Worm (Caenorhabditis elegans) whole organism, L1 larva: ENCODE results near the gene ccpp-6.

Experiments used
- C04F5.9 ChIP-seq: sonication (generic microtip); optimal IDR thresholded peaks from 2 replicates; lab custom pipeline; 2016; ENCODE audit warnings: missing genetic modification characterization, missing compliant biosample characterization
- C16A3.4 ChIP-seq: fragments of 150-350 bp; optimal IDR thresholded peaks from 2 replicates; lab custom pipeline; 2014; ENCODE audit warnings: missing biosample characterization, missing genetic modification characterization
- C34B4.2 ChIP-seq: sonication (generic microtip); optimal IDR thresholded peaks from 2 replicates; lab custom pipeline; 2017; ENCODE audit warnings: mild to moderate bottlenecking, missing genetic modification characterization, missing compliant biosample characterization
- F16B12.6 ChIP-seq: fragments of 150-350 bp; optimal IDR thresholded peaks from 2 replicates; lab custom pipeline; 2014; ENCODE audit warnings: missing biosample characterization, missing genetic modification characterization
- Y116A8C.19 ChIP-seq: sonication (generic microtip); optimal IDR thresholded peaks from 2 replicates; lab custom pipeline; 2016; ENCODE audit warnings: missing compliant biosample characterization, missing genetic modification characterization, borderline replicate concordance
- ceh-82 ChIP-seq, 3 experiments: fragments of 150-350 bp in 1 of 3; sonication (generic microtip) in 2 of 3; optimal IDR thresholded peaks; 2 replicates each; lab custom pipeline; 2014 to 2017; ENCODE audit warnings: missing biosample characterization in 3 of 3, missing genetic modification characterization in 3 of 3
- ceh-88 ChIP-seq: fragments of 200-800 bp; sonication (Bioruptor generic); IDR thresholded peaks from 2 replicates; pipeline ENCODE4 v1.3.6; 2022; ENCODE audit warnings: missing genetic modification characterization, missing compliant biosample characterization
- ceh-90 ChIP-seq: sonication (generic microtip); optimal IDR thresholded peaks from 2 replicates; lab custom pipeline; 2016; ENCODE audit warnings: missing genetic modification characterization, missing compliant biosample characterization
- ces-1 ChIP-seq: fragments of 150-350 bp; optimal IDR thresholded peaks from 2 replicates; lab custom pipeline; 2014; ENCODE audit warnings: missing biosample characterization, missing genetic modification reagents, missing genetic modification characterization
- dsc-1 ChIP-seq: sonication (generic microtip); optimal IDR thresholded peaks from 2 replicates; lab custom pipeline; 2016; ENCODE audit warnings: mild to moderate bottlenecking, missing genetic modification characterization, missing compliant biosample characterization
- efl-1 ChIP-seq, 4 experiments: fragments of 150-350 bp; optimal IDR thresholded peaks in 3 of 4; peaks in 1 of 4; 1 replicate in 1 of 4; 2 replicates in 3 of 4; lab custom pipeline; 2014; ENCODE audit warnings: missing biosample characterization in 2 of 4, missing genetic modification characterization in 2 of 4, missing genetic modification reagents in 2 of 4
- egl-13 ChIP-seq: sonication (generic microtip); optimal IDR thresholded peaks from 2 replicates; lab custom pipeline; 2016; ENCODE audit warnings: missing genotype, missing genetic modification reagents, missing genetic modification characterization, missing compliant biosample characterization
- egl-27 ChIP-seq, 2 experiments: fragments of 150-350 bp in 1 of 2; sonication (generic microtip); optimal IDR thresholded peaks; 3 replicates each; lab custom pipeline; 2017 to 2018; ENCODE audit warnings: missing biosample characterization in 2 of 2, missing genetic modification characterization in 2 of 2, missing genetic modification reagents in 2 of 2
- elt-2 ChIP-seq: sonication (generic microtip); optimal IDR thresholded peaks from 2 replicates; lab custom pipeline; 2016; ENCODE audit warnings: missing genetic modification characterization, mild to moderate bottlenecking, inconsistent platforms, missing compliant biosample characterization, missing genetic modification reagents
- fkh-10 ChIP-seq: sonication (generic microtip); optimal IDR thresholded peaks from 2 replicates; lab custom pipeline; 2017; ENCODE audit warnings: missing biosample characterization, missing genetic modification reagents, missing genetic modification characterization
- fkh-4 ChIP-seq: sonication (generic microtip); optimal IDR thresholded peaks from 2 replicates; lab custom pipeline; 2016; ENCODE audit warnings: missing compliant biosample characterization, missing genetic modification characterization, borderline replicate concordance
- fos-1 ChIP-seq: fragments of 150-350 bp; optimal IDR thresholded peaks from 2 replicates; lab custom pipeline; 2014; ENCODE audit warnings: missing biosample characterization, missing genetic modification characterization
- hpl-2 ChIP-seq: fragments of 150-350 bp; optimal IDR thresholded peaks from 2 replicates; lab custom pipeline; 2014; ENCODE audit warnings: missing biosample characterization, missing genetic modification reagents, missing genetic modification characterization
- irx-1 ChIP-seq: sonication (generic microtip); optimal IDR thresholded peaks from 2 replicates; lab custom pipeline; 2016; ENCODE audit warnings: missing genetic modification characterization, missing compliant biosample characterization
- jun-1 ChIP-seq: fragments of 150-350 bp; optimal IDR thresholded peaks from 2 replicates; lab custom pipeline; 2014; ENCODE audit warnings: missing biosample characterization, missing genetic modification reagents, missing genetic modification characterization
- lin-14 ChIP-seq: fragments of 200-800 bp; sonication (Bioruptor generic); optimal IDR thresholded peaks from 2 replicates; lab custom pipeline; 2018; ENCODE audit warnings: mild to moderate bottlenecking, missing genetic modification characterization, moderate library complexity, missing compliant biosample characterization
- lin-35 ChIP-seq, 2 experiments: fragments of 150-350 bp; optimal IDR thresholded peaks; 2 replicates each; lab custom pipeline; 2014; ENCODE audit warnings: missing biosample characterization in 2 of 2, missing genetic modification characterization in 2 of 2, missing genetic modification reagents in 2 of 2
- lin-39 ChIP-seq: fragments of 150-350 bp; optimal IDR thresholded peaks from 2 replicates; lab custom pipeline; 2014; ENCODE audit warnings: missing biosample characterization, missing genetic modification reagents, missing genetic modification characterization
- mdl-1 ChIP-seq, 2 experiments: fragments of 150-350 bp; optimal IDR thresholded peaks; 2 replicates each; lab custom pipeline; 2014 to 2017; ENCODE audit warnings: missing biosample characterization in 2 of 2, missing genetic modification characterization in 2 of 2, inconsistent platforms in 1 of 2
- mef-2 ChIP-seq: fragments of 150-350 bp; optimal IDR thresholded peaks from 2 replicates; lab custom pipeline; 2014; ENCODE audit warnings: missing biosample characterization, missing genetic modification characterization
- mep-1 ChIP-seq: fragments of 150-350 bp; optimal IDR thresholded peaks from 2 replicates; lab custom pipeline; 2014; ENCODE audit warnings: missing biosample characterization, missing genetic modification characterization
- nhr-12 ChIP-seq: sonication (generic microtip); optimal IDR thresholded peaks from 2 replicates; lab custom pipeline; 2017; ENCODE audit warnings: missing biosample characterization, missing genetic modification characterization
- nhr-19 ChIP-seq: fragments of 200-800 bp; sonication (Bioruptor generic); conservative IDR thresholded peaks from 2 replicates; pipeline ENCODE4 v1.3.6; 2022; ENCODE audit warnings: missing genetic modification characterization, missing compliant biosample characterization
- nhr-20 ChIP-seq: sonication (generic microtip); optimal IDR thresholded peaks from 2 replicates; lab custom pipeline; 2016; ENCODE audit warnings: mild to moderate bottlenecking, missing genetic modification characterization, missing compliant biosample characterization
- nhr-28 ChIP-seq: fragments of 150-350 bp; optimal IDR thresholded peaks from 2 replicates; lab custom pipeline; 2014; ENCODE audit warnings: missing biosample characterization, missing genetic modification characterization
- nhr-84 ChIP-seq: sonication (generic microtip); optimal IDR thresholded peaks from 2 replicates; lab custom pipeline; 2017; ENCODE audit warnings: missing biosample characterization, missing genetic modification characterization
- nhr-90 ChIP-seq: sonication (generic microtip); optimal IDR thresholded peaks from 2 replicates; lab custom pipeline; 2016; ENCODE audit warnings: mild to moderate bottlenecking, missing genetic modification characterization, missing compliant biosample characterization; ENCODE audit not compliant: poor library complexity
- pag-3 ChIP-seq: sonication (generic microtip); optimal IDR thresholded peaks from 2 replicates; lab custom pipeline; 2017; ENCODE audit warnings: missing genetic modification characterization, mild to moderate bottlenecking, missing compliant biosample characterization, antibody characterized with exemption, borderline replicate concordance; ENCODE audit not compliant: insufficient read depth
- pqm-1 ChIP-seq: sonication (generic microtip); optimal IDR thresholded peaks from 3 replicates; lab custom pipeline; 2017; ENCODE audit warnings: missing biosample characterization, missing genetic modification characterization
- rnt-1 ChIP-seq: sonication (generic microtip); optimal IDR thresholded peaks from 2 replicates; lab custom pipeline; 2016; ENCODE audit warnings: mild to moderate bottlenecking, missing genetic modification characterization, moderate library complexity, missing compliant biosample characterization
- snpc-4 ChIP-seq: fragments of 150-350 bp; optimal IDR thresholded peaks from 2 replicates; lab custom pipeline; 2014; ENCODE audit warnings: missing biosample characterization, missing genetic modification characterization
- sox-4 ChIP-seq: sonication (generic microtip); optimal IDR thresholded peaks from 2 replicates; lab custom pipeline; 2016; ENCODE audit warnings: missing genetic modification characterization, missing compliant biosample characterization
- sup-37 ChIP-seq: fragments of 200-800 bp; sonication (Bioruptor generic); optimal IDR thresholded peaks from 2 replicates; lab custom pipeline; 2018; ENCODE audit warnings: mild to moderate bottlenecking, missing genetic modification characterization, missing compliant biosample characterization
- unc-62 ChIP-seq: fragments of 150-350 bp; optimal IDR thresholded peaks from 2 replicates; lab custom pipeline; 2014; ENCODE audit warnings: missing biosample characterization, missing genetic modification reagents, missing genetic modification characterization
- unc-86 ChIP-seq: sonication (generic microtip); optimal IDR thresholded peaks from 2 replicates; lab custom pipeline; 2016; ENCODE audit warnings: missing genetic modification characterization, missing compliant biosample characterization
- unc-98 ChIP-seq: fragments of 200-800 bp; sonication (Bioruptor generic); IDR thresholded peaks from 2 replicates; pipeline ENCODE4 v1.3.6; 2022; ENCODE audit warnings: missing genetic modification characterization, missing compliant biosample characterization
- zip-4 ChIP-seq: fragments of 200-800 bp; sonication (Bioruptor generic); optimal IDR thresholded peaks from 2 replicates; lab custom pipeline; 2018; ENCODE audit warnings: mild to moderate bottlenecking, missing genetic modification characterization, moderate library complexity, missing compliant biosample characterization
- ztf-4 ChIP-seq: fragments of 150-350 bp; optimal IDR thresholded peaks from 2 replicates; lab custom pipeline; 2014; ENCODE audit warnings: missing biosample characterization, missing genetic modification characterization

ccpp-6 gene

DNA sequence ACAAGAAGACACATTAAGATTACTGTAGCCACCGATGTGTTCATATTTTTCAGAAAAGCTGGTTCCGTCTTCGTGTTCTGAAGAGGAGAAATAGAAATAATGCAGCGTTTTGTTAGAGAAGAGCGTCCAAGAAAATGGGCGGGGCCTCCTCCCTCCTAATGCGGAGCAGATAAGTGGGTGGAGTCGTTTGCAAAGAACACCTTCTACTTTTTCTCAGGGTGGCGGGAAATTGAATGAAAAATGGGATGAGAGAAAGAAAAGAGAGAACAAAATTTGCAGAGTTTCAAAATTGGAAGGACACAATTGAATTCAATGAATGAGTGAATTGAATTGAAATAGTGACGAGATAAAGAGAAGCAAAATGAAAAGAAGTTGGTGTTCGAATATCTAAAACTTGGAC lies 21.5 kb downstream of the ccpp-6 start, which contains the start of gene F09E5.16:
Gene F09E5.16 (minus strand): TSS at position 101 of the 400 bp plus-strand sequence.
- TF ChIP-seq lin-14 (peak; percentile 9), fkh-4 (tag; lab: Kevin White, UChicago) (no peak)
- TF ChIP-seq, all 84 proteins: peak for 1

DNA sequence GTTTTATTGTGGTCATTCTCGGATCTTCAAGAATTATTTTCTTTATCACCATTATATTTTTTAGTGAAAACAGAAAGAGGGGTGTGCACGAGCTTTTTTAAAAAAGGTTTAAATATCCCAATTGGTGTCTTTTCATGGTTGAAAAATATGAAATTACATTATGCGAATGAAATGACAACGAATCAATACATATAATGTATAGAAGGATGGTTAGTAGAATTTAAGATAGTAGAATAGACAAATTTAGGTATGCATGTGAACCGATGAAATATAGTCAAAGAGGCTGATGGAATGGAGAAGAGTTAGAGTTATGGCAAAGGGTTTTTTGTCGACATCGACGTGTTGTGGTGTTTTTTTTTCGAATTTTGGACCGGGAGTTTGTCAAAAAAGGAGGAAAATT lies 22.6 kb downstream of the ccpp-6 start:
- TF ChIP-seq lin-14 (no peak), nhr-84 (tag; lab: Kevin White, UChicago) (no peak), ces-1 (no peak), egl-13 (tag; lab: Kevin White, UChicago) (no peak), hpl-2 (GFP tag; lab: Kevin White, UChicago) (no peak), snpc-4 (no peak), nhr-12 (tag; lab: Kevin White, UChicago) (no peak), nhr-90 (no peak), F16B12.6 (tag; lab: Kevin White, UChicago) (no peak), pqm-1 (tag; lab: Kevin White, UChicago) (no peak)

DNA sequence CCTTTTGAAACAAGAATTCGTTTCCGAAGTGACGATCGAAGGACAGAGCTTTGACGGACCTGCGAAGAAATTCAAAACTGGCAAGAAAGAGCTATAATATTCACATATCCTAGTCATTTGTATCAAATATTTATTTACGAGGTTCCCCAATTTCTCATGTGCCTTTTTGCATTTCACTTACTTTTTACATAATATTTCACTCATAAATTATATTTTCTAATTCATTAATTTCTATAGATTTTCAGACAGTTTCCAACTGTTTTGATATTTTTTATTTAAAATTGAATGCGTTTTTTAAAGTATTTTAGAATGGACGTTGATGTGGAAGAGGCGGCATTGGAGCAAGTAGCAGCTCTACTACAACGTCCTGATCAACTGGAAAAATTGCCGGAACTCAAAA lies 27.9 kb downstream of the ccpp-6 start, which contains the start of gene sec-6:
Gene sec-6 (plus strand): TSS at position 301 of the 400 bp plus-strand sequence.
- no peak for TF ChIP-seq C16A3.4 (tag; lab: Kevin White, UChicago)
- TF ChIP-seq nhr-20: no peak
- no peak for TF ChIP-seq C34B4.2 (tag; lab: Kevin White, UChicago)
- TF ChIP-seq, all 84 proteins: peak for 0

DNA sequence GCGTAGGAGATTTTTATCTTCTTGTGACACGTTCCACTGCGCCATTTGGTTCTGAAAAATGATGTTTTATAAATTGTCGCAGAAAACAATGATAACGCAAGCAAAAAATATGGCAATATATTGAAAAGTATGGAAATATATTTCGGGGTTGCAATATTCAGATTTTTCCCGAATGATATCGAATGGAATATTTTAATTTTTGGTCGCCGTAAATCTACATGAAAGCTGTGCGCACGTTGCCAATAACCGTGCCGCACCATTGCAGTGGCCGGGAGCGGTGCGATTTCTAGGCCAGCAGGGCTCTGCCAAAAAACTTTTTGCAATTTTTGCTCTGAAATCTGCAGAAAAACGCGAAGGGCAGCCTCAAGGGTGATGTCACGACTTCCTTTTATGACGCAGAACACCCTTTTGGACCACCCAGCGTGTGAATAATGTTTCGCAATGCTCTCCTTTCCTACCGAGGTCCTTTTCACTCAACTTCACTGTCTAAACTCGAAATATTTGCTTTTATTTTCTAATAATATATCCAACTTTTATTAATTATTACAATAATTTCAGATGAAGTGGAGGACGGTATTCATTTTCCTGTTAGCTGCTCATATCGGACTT lies 28.9 kb downstream of the ccpp-6 start, which contains the start of the genes F09E5.11 and bmy-1:
Gene F09E5.11 (minus strand): TSS at position 51 of the 609 bp plus-strand sequence.
Gene bmy-1 (plus strand): TSS at position 559 of the 609 bp plus-strand sequence.
- TF ChIP-seq jun-1 (tag; lab: Kevin White, UChicago) (peak; percentile 69), ceh-90 (tag; lab: Kevin White, UChicago) (peak; percentile 85), nhr-28 (tag; lab: Kevin White, UChicago) (no peak), rnt-1 (tag; lab: Kevin White, UChicago) (peak; percentile 99), C16A3.4 (tag; lab: Kevin White, UChicago) (peak; percentile 89), mef-2 (no peak), C04F5.9 (tag; lab: Kevin White, UChicago) (peak; percentile 60), ces-1 (no peak), nhr-19 (GFP tag; lab: Robert Waterston, UW) (peak; percentile 85), ztf-4 (tag; lab: Kevin White, UChicago) (no peak), fkh-10 (GFP tag; lab: Kevin White, UChicago) (peak; percentile 84), ceh-82 (tag; optimal IDR thresholded peaks at IDR 0.05; lab: Kevin White, UChicago) (peak; percentile 81 to 84 (median 82)), unc-98 (GFP tag; lab: Robert Waterston, UW) (peak; percentile 69; the same call in 1 of the 2 replicates), irx-1 (tag; lab: Kevin White, UChicago) (peak; percentile 84), nhr-20 (peak; percentile 86), egl-27 (tag; optimal IDR thresholded peaks at IDR 0.05; lab: Kevin White, UChicago) (no peak), zip-4 (GFP tag; lab: Kevin White, UChicago) (peak; percentile 46), unc-86 (tag; lab: Kevin White, UChicago) (peak; percentile 85), lin-35 (GFP tag; optimal IDR thresholded peaks at IDR 0.05; lab: Kevin White, UChicago) (peak; percentile 74 to 79), elt-2 (peak; percentile 79), efl-1 (optimal IDR thresholded peaks at IDR 0.05; lab: Kevin White, UChicago) (peak; percentile 81), efl-1 (GFP tag; optimal IDR thresholded peaks at IDR 0.05 in 1 of 2; lab: Kevin White, UChicago) (peak; percentile 73 to 98), nhr-84 (tag; lab: Kevin White, UChicago) (no peak), sup-37 (peak; percentile 44), mdl-1 (tag; optimal IDR thresholded peaks at IDR 0.05; lab: Kevin White, UChicago) (peak in 1 of 2 experiments; percentile 26), fos-1 (tag; lab: Kevin White, UChicago) (peak; percentile 45), lin-39 (tag; lab: Kevin White, UChicago) (peak; percentile 55), nhr-90 (peak; percentile 82), sox-4 (peak; percentile 66), Y116A8C.19 (tag; lab: Kevin White, UChicago) (peak; percentile 29), dsc-1 (tag; lab: Kevin White, UChicago) (peak; percentile 85), nhr-12 (tag; lab: Kevin White, UChicago) (no peak), egl-13 (tag; lab: Kevin White, UChicago) (peak; percentile 87), mep-1 (tag; lab: Kevin White, UChicago) (peak; percentile 71), ceh-88 (peak; percentile 63; the same call in 1 of the 2 replicates), pag-3 (tag; lab: Kevin White, UChicago) (no peak), snpc-4 (peak; percentile 60), fkh-4 (tag; lab: Kevin White, UChicago) (peak; percentile 87), unc-62 (GFP tag; lab: Kevin White, UChicago) (no peak)
